Worm (Caenorhabditis elegans) whole organism, midembryonic: Measurements from ENCODE around the gene cct-1.

ENCODE experiments used
- T22C8.4 ChIP-seq: fragments of 200-800 bp; sonication (Bioruptor generic); IDR thresholded peaks from 2 replicates; pipeline ENCODE4 v1.3.6; 2022; ENCODE audit warnings: missing genetic modification characterization, missing compliant biosample characterization
- cog-1 ChIP-seq: sonication (generic microtip); optimal IDR thresholded peaks from 2 replicates; lab custom pipeline; 2016; ENCODE audit warnings: missing genetic modification characterization, missing compliant biosample characterization
- flt-1 ChIP-seq: fragments of 200-800 bp; sonication (Bioruptor generic); IDR thresholded peaks from 2 replicates; pipeline ENCODE4 v1.3.6; 2022; ENCODE audit warnings: missing genetic modification characterization, missing compliant biosample characterization
- klf-2 ChIP-seq: fragments of 200-800 bp; sonication (Bioruptor generic); conservative IDR thresholded peaks from 2 replicates; pipeline ENCODE4 v1.3.6; 2022; ENCODE audit warnings: missing genetic modification reagents, missing genetic modification characterization, missing compliant biosample characterization
- med-1 ChIP-seq: sonication (generic microtip); optimal IDR thresholded peaks from 2 replicates; lab custom pipeline; 2017; ENCODE audit warnings: missing genetic modification characterization, mild to moderate bottlenecking, missing compliant biosample characterization, antibody characterized with exemption, missing genetic modification reagents; ENCODE audit not compliant: insufficient read depth
- ref-1 ChIP-seq: fragments of 200-800 bp; sonication (Bioruptor generic); conservative IDR thresholded peaks from 2 replicates; pipeline ENCODE4 v1.3.6; 2022; ENCODE audit warnings: missing genetic modification reagents, missing genetic modification characterization, missing compliant biosample characterization
- tab-1 ChIP-seq: fragments of 200-800 bp; sonication (Bioruptor generic); IDR thresholded peaks from 2 replicates; pipeline ENCODE4 v1.3.6; 2022; ENCODE audit warnings: missing genetic modification characterization, missing compliant biosample characterization
- ztf-23 ChIP-seq: fragments of 200-800 bp; sonication (Bioruptor generic); IDR thresholded peaks from 2 replicates; pipeline ENCODE4 v1.3.6; 2022; ENCODE audit warnings: missing genetic modification reagents, missing genetic modification characterization, missing compliant biosample characterization
- ztf-29 ChIP-seq: fragments of 200-800 bp; sonication (Bioruptor generic); IDR thresholded peaks from 2 replicates; pipeline ENCODE4 v1.3.6; 2022; ENCODE audit warnings: missing genetic modification reagents, missing genetic modification characterization, missing compliant biosample characterization

Gene cct-1

ce11 chrII:8174148-8174547, 11.1 kb upstream of the cct-1 start:
- TF ChIP-seq med-1, result no peak
- TF ChIP-seq T22C8.4 (GFP tag; lab: Robert Waterston, UW), result no peak
- no peak for TF ChIP-seq klf-2 (GFP tag; lab: Robert Waterston, UW)
- TF ChIP-seq tab-1, result no peak
- no peak for TF ChIP-seq cog-1
- no peak for TF ChIP-seq ref-1 (GFP tag; lab: Robert Waterston, UW)
- TF ChIP-seq ztf-23, result no peak
- no peak for TF ChIP-seq ztf-29 (GFP tag; lab: Robert Waterston, UW)
- no peak for TF ChIP-seq flt-1

DNA sequence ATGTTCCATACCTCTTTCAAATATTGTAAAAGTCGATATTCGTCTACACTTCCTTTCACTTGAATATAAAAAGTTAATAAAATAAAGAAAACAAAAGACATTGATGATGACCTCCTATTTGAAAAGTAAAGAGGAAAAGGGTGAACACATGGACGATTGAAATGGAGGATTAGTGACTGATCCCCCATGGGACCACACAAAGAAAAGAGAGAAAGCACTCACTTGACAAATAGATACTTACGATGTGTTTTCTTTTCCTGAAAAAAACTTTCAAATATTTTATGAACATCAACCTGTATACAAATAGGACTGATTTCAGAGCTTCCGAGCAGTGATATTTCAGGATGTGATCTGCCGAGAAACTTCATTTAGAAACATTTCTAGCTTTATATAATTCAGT, 8.1 kb upstream of the cct-1 start, which contains the start of gene acr-14:
Gene acr-14, minus strand, starts transcription at position 101 of the 400 bp plus-strand sequence.
- TF ChIP-seq cog-1 (no peak), klf-2 (GFP tag; lab: Robert Waterston, UW) (no peak), flt-1 (no peak), tab-1 (no peak), T22C8.4 (GFP tag; lab: Robert Waterston, UW) (no peak), ztf-29 (GFP tag; lab: Robert Waterston, UW) (no peak), ref-1 (GFP tag; lab: Robert Waterston, UW) (no peak), ztf-23 (no peak), med-1 (no peak)

- TF ChIP-seq ref-1 (GFP tag; lab: Robert Waterston, UW) (no peak), T22C8.4 (GFP tag; lab: Robert Waterston, UW) (no peak), ztf-29 (GFP tag; lab: Robert Waterston, UW) (no peak), klf-2 (GFP tag; lab: Robert Waterston, UW) (no peak), ztf-23 (no peak), tab-1 (no peak), cog-1 (no peak), med-1 (no peak), flt-1 (no peak)
Measured at ce11 chrII:8178614-8179013, 6.6 kb upstream of the cct-1 start.

- no peak for TF ChIP-seq flt-1
- TF ChIP-seq med-1, result no peak
- TF ChIP-seq ztf-29 (GFP tag; lab: Robert Waterston, UW), result no peak
- no peak for TF ChIP-seq cog-1
- no peak for TF ChIP-seq ztf-23
- TF ChIP-seq tab-1, result no peak
- TF ChIP-seq klf-2 (GFP tag; lab: Robert Waterston, UW), result no peak
- TF ChIP-seq ref-1 (GFP tag; lab: Robert Waterston, UW), result no peak
- no peak for TF ChIP-seq T22C8.4 (GFP tag; lab: Robert Waterston, UW)
Measured at ce11 chrII:8180281-8180680, 5.0 kb upstream of the cct-1 start, which contains the start of gene T05C12.4. Gene T05C12.4, minus strand, starts transcription at chrII:8180381.

DNA sequence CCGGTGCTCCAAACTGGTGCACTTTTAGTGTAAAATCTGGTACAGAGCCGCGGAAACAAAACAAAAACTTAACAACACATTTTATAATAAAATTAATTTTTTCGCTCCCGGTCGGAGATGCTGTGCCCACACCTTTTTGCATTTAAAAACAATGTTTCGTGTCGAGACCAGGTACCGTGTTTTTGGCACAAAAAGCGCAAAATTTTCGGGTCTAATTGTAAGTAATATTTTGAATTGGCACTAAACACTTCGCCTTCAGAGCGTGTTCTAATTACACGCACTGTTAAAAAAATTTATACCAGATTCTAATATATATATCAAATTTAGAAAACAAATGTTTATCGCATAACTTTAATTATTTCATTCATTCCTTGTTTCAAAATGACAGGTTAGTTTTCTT, 3.8 kb upstream of the cct-1 start, which contains the start of gene dylt-3:
Gene dylt-3, plus strand, starts transcription at position 301 of the 400 bp plus-strand sequence.
- TF ChIP-seq ref-1 (GFP tag; lab: Robert Waterston, UW) (no peak), T22C8.4 (GFP tag; lab: Robert Waterston, UW) (no peak), tab-1 (no peak), ztf-23 (no peak), flt-1 (no peak), klf-2 (GFP tag; lab: Robert Waterston, UW) (no peak)

DNA sequence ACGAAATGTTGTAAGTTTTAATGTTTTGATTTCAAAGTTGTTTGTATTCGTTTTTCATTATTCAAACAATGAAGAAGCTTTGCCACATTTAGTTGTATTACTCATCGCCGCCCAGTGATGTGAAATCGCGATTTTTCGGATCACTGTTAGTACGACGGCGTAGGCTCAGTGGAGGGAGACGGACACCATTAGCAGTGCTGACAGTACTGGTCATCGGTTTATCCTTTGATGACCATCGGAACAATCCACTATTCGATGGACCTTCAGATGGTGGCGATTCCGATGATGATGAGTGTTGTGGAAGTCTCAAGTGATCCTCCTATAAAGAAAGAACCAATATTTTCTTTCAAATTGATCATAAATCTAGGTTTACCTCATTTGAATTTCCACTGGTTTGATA, 2.3 kb downstream of the cct-1 start:
- no peak for TF ChIP-seq ref-1 (GFP tag; lab: Robert Waterston, UW)
- TF ChIP-seq tab-1, result no peak
- no peak for TF ChIP-seq flt-1
- TF ChIP-seq cog-1, result no peak
- no peak for TF ChIP-seq ztf-23
- TF ChIP-seq med-1, result no peak
- TF ChIP-seq T22C8.4 (GFP tag; lab: Robert Waterston, UW), result no peak
- no peak for TF ChIP-seq klf-2 (GFP tag; lab: Robert Waterston, UW)

ce11 chrII:8190455-8190854, 5.2 kb downstream of the cct-1 start, which contains the start of gene T05C12.8:
Gene T05C12.8, minus strand, starts transcription at chrII:8190555.
- no peak for TF ChIP-seq cog-1
- TF ChIP-seq med-1, result no peak
- TF ChIP-seq T22C8.4 (GFP tag; lab: Robert Waterston, UW), result no peak
- no peak for TF ChIP-seq ztf-23
- TF ChIP-seq flt-1, result no peak
- no peak for TF ChIP-seq tab-1
- TF ChIP-seq klf-2 (GFP tag; lab: Robert Waterston, UW), result no peak
- no peak for TF ChIP-seq ref-1 (GFP tag; lab: Robert Waterston, UW)
- TF ChIP-seq ztf-29 (GFP tag; lab: Robert Waterston, UW), result no peak

DNA sequence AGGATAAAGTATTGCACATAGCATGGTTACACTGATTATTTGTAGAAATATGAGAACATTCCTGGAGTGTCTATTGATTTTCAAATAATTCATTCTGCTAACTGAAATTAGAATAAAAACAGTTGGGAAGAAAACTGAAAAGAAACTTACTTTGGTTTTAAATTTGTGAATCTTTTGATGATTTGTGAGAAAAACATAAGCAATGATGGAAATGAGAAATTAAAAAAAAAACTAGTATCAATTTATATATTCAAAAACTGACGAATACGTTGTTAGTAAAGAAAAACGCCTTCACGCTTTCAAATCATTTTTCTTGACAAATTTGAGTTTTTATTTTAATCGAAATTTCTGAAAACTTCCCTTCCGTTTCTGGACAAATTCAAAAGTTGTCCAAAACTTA, 7.9 kb downstream of the cct-1 start, which contains the start of gene T05C12.9:
Gene T05C12.9, minus strand, starts transcription at position 101 of the 400 bp plus-strand sequence.
- TF ChIP-seq med-1 (no peak), ref-1 (GFP tag; lab: Robert Waterston, UW) (no peak), klf-2 (GFP tag; lab: Robert Waterston, UW) (no peak), ztf-23 (no peak), tab-1 (no peak), T22C8.4 (GFP tag; lab: Robert Waterston, UW) (no peak), ztf-29 (GFP tag; lab: Robert Waterston, UW) (no peak)

DNA sequence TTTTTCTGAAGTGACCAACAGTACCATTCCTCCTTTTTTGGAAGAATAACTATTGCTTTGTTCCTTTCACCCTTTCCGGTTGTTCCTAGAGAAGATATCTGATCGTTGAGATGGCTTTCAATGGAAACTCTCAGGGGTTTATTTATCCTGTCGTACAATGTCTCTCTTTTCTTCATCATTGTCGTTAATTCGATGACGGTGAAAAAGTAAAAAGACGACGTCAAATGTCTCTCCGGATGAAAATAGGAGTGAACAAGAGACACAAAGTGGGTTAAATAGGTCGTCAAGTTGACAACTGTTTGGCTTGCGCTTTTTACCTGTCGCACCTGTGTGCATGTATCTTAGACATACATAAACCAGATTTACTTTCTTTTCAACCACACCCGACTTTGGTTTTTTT, 8.7 kb downstream of the cct-1 start:
- TF ChIP-seq ref-1 (GFP tag; lab: Robert Waterston, UW) (no peak), ztf-29 (GFP tag; lab: Robert Waterston, UW) (no peak)

- TF ChIP-seq flt-1 (no peak), med-1 (no peak), T22C8.4 (GFP tag; lab: Robert Waterston, UW) (no peak), klf-2 (GFP tag; lab: Robert Waterston, UW) (no peak), ztf-23 (no peak), cog-1 (no peak), tab-1 (no peak), ref-1 (GFP tag; lab: Robert Waterston, UW) (no peak), ztf-29 (GFP tag; lab: Robert Waterston, UW) (no peak)
Measured at ce11 chrII:8198503-8198902, 13.3 kb downstream of the cct-1 start, which contains the start of gene qua-1. Gene qua-1, plus strand, starts transcription at chrII:8198803.

- no peak for TF ChIP-seq ref-1 (GFP tag; lab: Robert Waterston, UW)
- TF ChIP-seq klf-2 (GFP tag; lab: Robert Waterston, UW), result no peak
- no peak for TF ChIP-seq med-1
- TF ChIP-seq ztf-29 (GFP tag; lab: Robert Waterston, UW), result no peak
- TF ChIP-seq T22C8.4 (GFP tag; lab: Robert Waterston, UW), result no peak
- no peak for TF ChIP-seq flt-1
- TF ChIP-seq cog-1, result no peak
Measured at ce11 chrII:8199803-8200202, 14.6 kb downstream of the cct-1 start.
